Worm (Caenorhabditis elegans) whole organism, L3 larva: Measurements from ENCODE around the gene F40G9.12.

Source experiments
- ceh-82 ChIP-seq: fragments of 150-350 bp; optimal IDR thresholded peaks from 2 replicates; lab custom pipeline; 2014; ENCODE audit warnings: missing biosample characterization, missing genetic modification characterization
- elt-3 ChIP-seq, 3 experiments: fragments of 150-350 bp in 1 of 3; sonication (generic microtip) in 2 of 3; optimal IDR thresholded peaks; 2 replicates in 2 of 3; 4 replicates in 1 of 3; lab custom pipeline; 2014 to 2017; ENCODE audit warnings: missing biosample characterization in 3 of 3, missing genetic modification characterization in 3 of 3
- mml-1 ChIP-seq: fragments of 150-350 bp; sonication (generic microtip); optimal IDR thresholded peaks from 3 replicates; lab custom pipeline; 2014; ENCODE audit warnings: missing biosample characterization, missing genetic modification characterization
- nhr-11 ChIP-seq: fragments of 150-350 bp; optimal IDR thresholded peaks from 2 replicates; lab custom pipeline; 2014; ENCODE audit warnings: missing biosample characterization, missing genetic modification characterization
- nhr-25 ChIP-seq: sonication (generic microtip); optimal IDR thresholded peaks from 2 replicates; lab custom pipeline; 2017; ENCODE audit warnings: missing biosample characterization, missing genetic modification characterization
- skn-1 ChIP-seq: fragments of 150-350 bp; optimal IDR thresholded peaks from 2 replicates; lab custom pipeline; 2014; ENCODE audit warnings: missing biosample characterization, missing genetic modification characterization

ce11 chrIII:159665-160064, 12.0 kb upstream of the F40G9.12 start:
- no peak for TF ChIP-seq ceh-82 (tag; lab: Kevin White, UChicago)
- no peak for TF ChIP-seq nhr-11 (tag; lab: Kevin White, UChicago)
- no peak for TF ChIP-seq skn-1 (tag; lab: Kevin White, UChicago)
- TF ChIP-seq elt-3 (tag; optimal IDR thresholded peaks at IDR 0.05; lab: Kevin White, UChicago) = no peak
- TF ChIP-seq nhr-25 = no peak
- no peak for TF ChIP-seq mml-1 (tag; lab: Kevin White, UChicago)
